Worm (Caenorhabditis elegans) whole organism, early embryonic: ENCODE results near the gene mrps-10.

Source experiments
- B0310.2 ChIP-seq: sonication (generic microtip); optimal IDR thresholded peaks from 2 replicates; lab custom pipeline; 2016; ENCODE audit warnings: mild to moderate bottlenecking, missing genetic modification characterization, missing compliant biosample characterization
- F13C5.2 ChIP-seq: sonication (generic microtip); optimal IDR thresholded peaks from 2 replicates; lab custom pipeline; 2017; ENCODE audit warnings: mild to moderate bottlenecking, missing genetic modification characterization, inconsistent platforms, missing compliant biosample characterization
- aly-1 ChIP-seq: sonication (generic microtip); optimal IDR thresholded peaks from 2 replicates; lab custom pipeline; 2016; ENCODE audit warnings: missing genetic modification characterization, missing compliant biosample characterization
- ama-1 ChIP-seq: fragments of 150-350 bp; optimal IDR thresholded peaks from 2 replicates; lab custom pipeline; 2014
- ceh-13 ChIP-seq: fragments of 200-800 bp; sonication (Bioruptor generic); optimal IDR thresholded peaks from 2 replicates; lab custom pipeline; 2018; ENCODE audit warnings: mild to moderate bottlenecking, missing genetic modification characterization, missing compliant biosample characterization
- ceh-36 ChIP-seq: sonication (generic microtip); optimal IDR thresholded peaks from 2 replicates; lab custom pipeline; 2016; ENCODE audit warnings: missing genetic modification characterization, inconsistent platforms, missing compliant biosample characterization
- ets-7 ChIP-seq: sonication (generic microtip); optimal IDR thresholded peaks from 2 replicates; lab custom pipeline; 2016; ENCODE audit warnings: missing genotype, missing genetic modification characterization, missing compliant biosample characterization
- flt-1 ChIP-seq: fragments of 200-800 bp; sonication (Bioruptor generic); IDR thresholded peaks from 2 replicates; pipeline ENCODE4 v1.3.6; 2022; ENCODE audit warnings: missing genetic modification characterization, missing compliant biosample characterization
- hmbx-1 ChIP-seq: sonication (generic microtip); optimal IDR thresholded peaks from 2 replicates; lab custom pipeline; 2016; ENCODE audit warnings: mild to moderate bottlenecking, missing genetic modification characterization, missing compliant biosample characterization
- hmg-4 ChIP-seq: fragments of 200-800 bp; sonication (Bioruptor generic); optimal IDR thresholded peaks from 2 replicates; lab custom pipeline; 2018; ENCODE audit warnings: mild to moderate bottlenecking, missing genetic modification characterization, missing compliant biosample characterization
- hnd-1 ChIP-seq: sonication (generic microtip); optimal IDR thresholded peaks from 2 replicates; lab custom pipeline; 2016; ENCODE audit warnings: missing genetic modification characterization, missing compliant biosample characterization
- pes-1 ChIP-seq: fragments of 200-800 bp; sonication (Bioruptor generic); IDR thresholded peaks from 2 replicates; pipeline ENCODE4 v1.3.6; 2022; ENCODE audit warnings: missing genetic modification reagents, missing genetic modification characterization, missing compliant biosample characterization
- scrt-1 ChIP-seq: fragments of 200-800 bp; sonication (Bioruptor generic); IDR thresholded peaks from 2 replicates; pipeline ENCODE4 v1.3.6; 2022; ENCODE audit warnings: missing genetic modification characterization, missing compliant biosample characterization
- sea-1 ChIP-seq: fragments of 200-800 bp; sonication (Bioruptor generic); conservative IDR thresholded peaks from 2 replicates; pipeline ENCODE4 v1.3.6; 2022; ENCODE audit warnings: missing genetic modification characterization, missing compliant biosample characterization
- tbx-11 ChIP-seq: fragments of 200-800 bp; sonication (Bioruptor generic); IDR thresholded peaks from 2 replicates; pipeline ENCODE4 v1.3.6; 2022; ENCODE audit warnings: missing genetic modification characterization, missing compliant biosample characterization
- tbx-37 ChIP-seq: fragments of 200-800 bp; sonication (Bioruptor generic); conservative IDR thresholded peaks from 2 replicates; pipeline ENCODE4 v1.3.6; 2022; ENCODE audit warnings: missing genetic modification reagents, missing genetic modification characterization, missing compliant biosample characterization
- tra-4 ChIP-seq: sonication (generic microtip); optimal IDR thresholded peaks from 2 replicates; lab custom pipeline; 2017; ENCODE audit warnings: missing genetic modification characterization, missing compliant biosample characterization

mrps-10 gene

DNA sequence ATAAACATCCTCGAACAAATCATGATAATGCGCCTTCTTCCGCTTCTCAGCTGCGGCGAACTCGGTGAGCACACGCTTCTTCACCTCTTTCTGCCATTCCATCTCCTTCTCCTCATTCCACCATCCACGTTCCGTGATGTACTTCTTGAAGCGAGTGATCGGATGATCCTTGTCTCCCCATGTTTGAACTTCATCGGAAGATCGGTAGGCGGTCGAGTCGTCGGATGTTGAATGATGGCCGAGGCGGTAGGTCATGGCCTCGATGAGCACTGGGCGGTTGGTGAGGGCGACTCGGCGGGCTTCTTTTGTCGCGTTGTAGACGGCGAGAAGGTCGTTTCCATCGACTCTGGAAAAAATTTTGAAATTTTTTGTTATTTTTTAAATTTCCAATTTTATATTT is 42.0 kb downstream of the mrps-10 start:
- TF ChIP-seq B0310.2 (tag; lab: Kevin White, UChicago) (no peak), sea-1 (no peak), hnd-1 (no peak), scrt-1 (GFP tag; lab: Robert Waterston, UW) (no peak), F13C5.2 (tag; lab: Kevin White, UChicago) (no peak), tra-4 (no peak)

DNA sequence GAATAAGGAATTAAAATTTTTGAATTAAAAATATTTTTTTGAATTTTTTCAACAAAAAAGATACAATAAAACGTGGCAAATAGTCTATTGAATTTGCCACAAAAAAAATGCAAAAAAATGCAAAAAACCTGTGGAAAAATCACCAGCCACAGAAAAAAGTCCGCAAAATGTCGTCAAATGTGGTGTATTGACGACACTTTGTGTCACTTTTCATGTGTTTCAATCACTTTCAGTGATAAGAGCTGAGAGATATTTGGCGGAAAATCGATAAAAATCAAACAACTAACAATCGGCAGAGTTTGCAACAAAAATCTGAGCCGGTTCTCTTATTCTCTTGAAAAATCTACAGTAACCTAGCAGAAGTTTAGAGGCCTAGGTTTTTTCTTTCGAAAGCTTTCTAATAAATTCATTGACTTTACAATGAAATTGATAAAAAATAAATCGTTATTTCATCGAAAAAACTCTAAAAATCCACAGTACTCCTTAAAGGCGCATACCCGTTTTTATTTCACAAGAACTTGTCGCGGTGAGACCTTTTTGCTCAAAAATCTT is 45.5 kb downstream of the mrps-10 start:
- no peak for TF ChIP-seq scrt-1 (GFP tag; lab: Robert Waterston, UW)
- no peak for TF ChIP-seq flt-1 (GFP tag; lab: Robert Waterston, UW)
- no peak for TF ChIP-seq sea-1
- TF ChIP-seq tbx-11, result no peak
- TF ChIP-seq ama-1 (lab: Kevin White, UChicago), result no peak
- TF ChIP-seq pes-1, result no peak
- no peak for TF ChIP-seq hnd-1
- no peak for TF ChIP-seq tra-4
- no peak for TF ChIP-seq F13C5.2 (tag; lab: Kevin White, UChicago)
- TF ChIP-seq ceh-36 (tag; lab: Kevin White, UChicago), result no peak
- no peak for TF ChIP-seq aly-1 (tag; lab: Kevin White, UChicago)
- no peak for TF ChIP-seq tbx-37 (GFP tag; lab: Robert Waterston, UW)

DNA sequence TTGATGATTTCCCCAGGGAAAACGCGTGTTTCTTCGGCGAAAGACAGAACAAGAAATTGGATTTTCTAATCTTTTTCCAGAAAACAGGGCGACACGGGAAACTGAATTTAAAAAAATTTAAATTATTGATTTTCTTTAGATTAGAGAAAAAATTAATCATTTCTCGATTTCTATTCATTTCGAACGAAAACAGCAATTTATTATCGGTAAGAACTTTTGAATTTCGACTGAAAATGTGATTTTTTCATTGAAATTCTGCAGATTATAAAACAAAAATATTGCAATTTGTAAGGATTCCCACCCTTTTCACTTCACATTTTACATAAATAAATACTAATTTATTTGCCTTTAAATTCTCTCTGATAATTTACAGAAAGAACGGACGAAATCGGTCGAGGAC is 46.0 kb downstream of the mrps-10 start, which contains the start of gene bckd-1A:
Gene bckd-1A, minus strand, starts transcription at position 101 of the 400 bp plus-strand sequence.
- TF ChIP-seq sea-1 (no peak), ceh-13 (GFP tag; lab: Kevin White, UChicago) (no peak), tra-4 (no peak), ets-7 (tag; lab: Kevin White, UChicago) (no peak), hmg-4 (GFP tag; lab: Kevin White, UChicago) (no peak), tbx-11 (no peak), ama-1 (lab: Kevin White, UChicago) (no peak), flt-1 (GFP tag; lab: Robert Waterston, UW) (no peak), B0310.2 (tag; lab: Kevin White, UChicago) (no peak), hmbx-1 (no peak), pes-1 (no peak), aly-1 (tag; lab: Kevin White, UChicago) (no peak)
